Worm (Caenorhabditis elegans): ENCODE measurements around the gene K09C4.4.

DNA sequence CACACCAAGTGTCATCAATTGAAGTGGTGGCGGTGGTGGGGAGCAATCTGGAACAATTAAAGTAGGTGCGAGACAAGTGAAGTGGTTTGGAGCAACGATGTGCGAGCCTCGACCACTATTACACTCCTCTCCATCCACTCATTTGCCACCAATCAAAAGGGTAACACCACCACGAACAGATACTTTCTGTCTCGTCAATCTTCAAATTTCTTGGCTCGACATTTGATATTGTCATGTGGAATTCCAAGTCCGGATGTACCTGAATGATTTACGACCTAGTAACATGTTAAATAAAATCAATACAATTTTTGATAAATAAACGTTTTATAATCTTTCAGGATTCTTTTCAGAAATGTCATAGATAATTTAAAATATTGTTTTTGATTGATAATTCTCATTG is 18.5 kb upstream of the K09C4.4 start, which contains the start of gene sul-1:
- TF ChIP-seq nhr-23 (tag; optimal IDR thresholded peaks at IDR 0.05) (no peak), nhr-11 (tag; optimal IDR thresholded peaks at IDR 0.05) (no peak), nhr-237 (tag; optimal IDR thresholded peaks at IDR 0.05) (no peak), sea-2 (GFP tag; optimal IDR thresholded peaks at IDR 0.05) (no peak), pqm-1 (tag; optimal IDR thresholded peaks at IDR 0.05) (no peak), unc-62 (GFP tag; optimal IDR thresholded peaks at IDR 0.05) (no peak), nfya-1 (tag; optimal IDR thresholded peaks at IDR 0.05; ENCODE audit: insufficient read depth) (no peak), pha-4 (tag; optimal IDR thresholded peaks at IDR 0.05) (no peak), elt-1 (tag; optimal IDR thresholded peaks at IDR 0.05) (no peak)

All from whole organism, L3 larva.